Worm (Caenorhabditis elegans): Measurements from ENCODE around the gene mtpn-1.

DNA sequence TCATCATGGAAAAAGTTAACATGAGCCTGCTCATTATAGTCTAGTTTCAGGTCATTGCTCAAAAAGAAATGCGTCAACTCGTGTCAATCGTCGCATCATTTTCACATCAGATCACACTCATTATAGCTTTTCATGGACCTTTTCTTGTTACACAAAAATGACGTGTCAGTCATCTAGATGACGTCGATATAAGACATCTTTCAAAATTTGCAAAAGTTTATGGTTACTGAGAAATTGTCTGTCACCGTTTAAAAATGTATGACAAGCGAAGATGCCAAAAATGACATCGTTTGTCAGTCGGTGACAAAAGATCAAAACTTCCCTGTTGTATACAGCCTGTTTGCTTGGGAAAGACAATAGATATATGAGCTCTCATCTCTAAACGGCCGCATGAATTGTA is 33.9 kb downstream of the mtpn-1 start:
- no peak for TF ChIP-seq ref-1 (GFP tag; conservative IDR thresholded peaks at IDR 0.05)
- no peak for TF ChIP-seq med-1 (GFP tag; optimal IDR thresholded peaks at IDR 0.05; ENCODE audit: insufficient read depth)
- no peak for TF ChIP-seq flt-1 (GFP tag; IDR thresholded peaks at IDR 0.05)
- TF ChIP-seq tab-1 (GFP tag; IDR thresholded peaks at IDR 0.05) = no peak
- TF ChIP-seq klf-2 (GFP tag; conservative IDR thresholded peaks at IDR 0.05) = no peak
- TF ChIP-seq ztf-29 (GFP tag; IDR thresholded peaks at IDR 0.05) = no peak
- TF ChIP-seq ztf-23 (GFP tag; IDR thresholded peaks at IDR 0.05) = no peak
- no peak for TF ChIP-seq cog-1 (tag; optimal IDR thresholded peaks at IDR 0.05)
